Fruit fly (Drosophila melanogaster) whole organism, embryonic: Measurements from ENCODE around the gene CG7810.

ENCODE experiments used
- ATbp ChIP-seq: fragments of 200-800 bp; sonication (Bioruptor generic); optimal IDR thresholded peaks from 2 replicates; lab custom pipeline; 2017; ENCODE audit warnings: missing biosample characterization, mild to moderate bottlenecking, missing genetic modification characterization, missing genetic modification reagents
- Abd-B ChIP-seq: fragments of 200-800 bp; sonication (Bioruptor generic); optimal IDR thresholded peaks from 2 replicates; lab custom pipeline; 2018; ENCODE audit warnings: missing biosample characterization, mild to moderate bottlenecking, missing genetic modification characterization, moderate library complexity
- CG10431 ChIP-seq: fragments of 200-800 bp; sonication (Bioruptor generic); optimal IDR thresholded peaks from 3 replicates; lab custom pipeline; 2018; ENCODE audit warnings: missing biosample characterization, mild to moderate bottlenecking, missing genetic modification characterization
- CG11504 ChIP-seq: fragments of 200-800 bp; sonication (Bioruptor generic); optimal IDR thresholded peaks from 3 replicates; lab custom pipeline; 2019; ENCODE audit warnings: missing biosample characterization, mild to moderate bottlenecking, missing genetic modification characterization, moderate library complexity
- CG11723 ChIP-seq: fragments of 200-800 bp; sonication (Bioruptor generic); optimal IDR thresholded peaks from 2 replicates; lab custom pipeline; 2017; ENCODE audit warnings: missing biosample characterization, mild to moderate bottlenecking, missing genetic modification characterization
- CG12071 ChIP-seq: fragments of 200-800 bp; sonication (Bioruptor generic); optimal IDR thresholded peaks from 3 replicates; lab custom pipeline; 2018; ENCODE audit warnings: missing biosample characterization, mild to moderate bottlenecking, missing genetic modification characterization
- CG12659 ChIP-seq: fragments of 200-800 bp; sonication (Bioruptor generic); optimal IDR thresholded peaks from 3 replicates; lab custom pipeline; 2017; ENCODE audit warnings: mild to moderate bottlenecking, missing biosample characterization, missing genetic modification reagents, missing genetic modification characterization
- CG13287 ChIP-seq: fragments of 200-800 bp; sonication (Bioruptor generic); IDR thresholded peaks from 2 replicates; pipeline ENCODE4 v1.3.6; 2022; ENCODE audit warnings: missing biosample characterization, missing genetic modification characterization; ENCODE audit not compliant: partially characterized antibody
- CG16863 ChIP-seq: fragments of 200-800 bp; sonication (Bioruptor generic); optimal IDR thresholded peaks from 3 replicates; lab custom pipeline; 2016; ENCODE audit warnings: missing biosample characterization, missing genetic modification characterization
- CG17385 ChIP-seq: fragments of 200-800 bp; sonication (Bioruptor generic); optimal IDR thresholded peaks from 3 replicates; lab custom pipeline; 2018; ENCODE audit warnings: missing biosample characterization, mild to moderate bottlenecking, missing genetic modification characterization
- CG2199 ChIP-seq: fragments of 200-800 bp; sonication (Bioruptor generic); IDR thresholded peaks from 3 replicates; pipeline ENCODE4 v1.3.6; 2022; ENCODE audit warnings: missing biosample characterization, missing genetic modification characterization
- CG30431 ChIP-seq: fragments of 200-800 bp; sonication (Bioruptor generic); optimal IDR thresholded peaks from 2 replicates; lab custom pipeline; 2017; ENCODE audit warnings: missing biosample characterization, missing genetic modification characterization
- CG3163 ChIP-seq: fragments of 200-800 bp; sonication (Bioruptor generic); optimal IDR thresholded peaks from 3 replicates; lab custom pipeline; 2016; ENCODE audit warnings: missing biosample characterization, missing genetic modification characterization
- CG5180 ChIP-seq: fragments of 200-800 bp; sonication (Bioruptor generic); optimal IDR thresholded peaks from 3 replicates; lab custom pipeline; 2017; ENCODE audit warnings: missing biosample characterization, missing genetic modification characterization, mild to moderate bottlenecking, moderate library complexity, missing genetic modification reagents
- CG6175 ChIP-seq: fragments of 200-800 bp; sonication (Bioruptor generic); IDR thresholded peaks from 3 replicates; pipeline ENCODE4 v1.3.6; 2022; ENCODE audit warnings: missing biosample characterization, missing genetic modification characterization
- CG7839 ChIP-seq: fragments of 200-800 bp; sonication (Bioruptor generic); optimal IDR thresholded peaks from 3 replicates; lab custom pipeline; 2018; ENCODE audit warnings: missing biosample characterization, mild to moderate bottlenecking, missing genetic modification characterization, moderate library complexity
- Deaf1 ChIP-seq: fragments of 200-800 bp; optimal IDR thresholded peaks from 3 replicates; lab custom pipeline; 2019; ENCODE audit warnings: missing biosample characterization, mild to moderate bottlenecking, missing genetic modification characterization, moderate library complexity
- Drgx ChIP-seq: fragments of 200-800 bp; sonication (Bioruptor generic); IDR thresholded peaks from 2 replicates; pipeline ENCODE4 v1.3.6; 2022; ENCODE audit warnings: missing biosample characterization, missing genetic modification characterization
- HLHmδ ChIP-seq: fragments of 200-800 bp; sonication (Bioruptor generic); optimal IDR thresholded peaks from 2 replicates; lab custom pipeline; 2018; ENCODE audit warnings: missing biosample characterization, mild to moderate bottlenecking, missing genetic modification characterization, moderate library complexity
- HmgZ ChIP-seq: fragments of 200-800 bp; sonication (Bioruptor generic); optimal IDR thresholded peaks from 2 replicates; lab custom pipeline; 2018; ENCODE audit warnings: missing biosample characterization, mild to moderate bottlenecking, missing genetic modification characterization
- Hmx ChIP-seq: fragments of 200-800 bp; sonication (Bioruptor generic); optimal IDR thresholded peaks from 2 replicates; lab custom pipeline; 2016; ENCODE audit warnings: missing biosample characterization, missing genetic modification characterization
- Mad ChIP-seq: fragments of 200-800 bp; sonication (Bioruptor generic); optimal IDR thresholded peaks from 2 replicates; lab custom pipeline; 2016; ENCODE audit warnings: missing biosample characterization, missing genetic modification characterization
- NK7.1 ChIP-seq: fragments of 200-800 bp; sonication (Bioruptor generic); optimal IDR thresholded peaks from 3 replicates; lab custom pipeline; 2016; ENCODE audit warnings: missing biosample characterization, missing genetic modification characterization
- Rx ChIP-seq: fragments of 200-800 bp; sonication (Bioruptor generic); IDR thresholded peaks from 2 replicates; pipeline ENCODE4 v1.3.6; 2022; ENCODE audit warnings: missing biosample characterization, missing genetic modification characterization
- Side ChIP-seq: fragments of 200-800 bp; sonication (Bioruptor generic); optimal IDR thresholded peaks from 2 replicates; lab custom pipeline; 2016; ENCODE audit warnings: missing biosample characterization, missing genetic modification characterization
- Trl ChIP-seq, 3 experiments: fragments of >200 bp in 2 of 3; fragments of 200-800 bp in 1 of 3; sonication (Bioruptor generic) in 1 of 3; optimal IDR thresholded peaks; 2 replicates in 1 of 3; 3 replicates in 2 of 3; lab custom pipeline; 2016 to 2017; ENCODE audit warnings: missing biosample characterization in 1 of 3, missing genetic modification characterization in 1 of 3
- ato ChIP-seq: fragments of 200-800 bp; sonication (Bioruptor generic); IDR thresholded peaks from 2 replicates; pipeline ENCODE4 v1.3.6; 2022; ENCODE audit warnings: missing biosample characterization, missing genetic modification characterization; ENCODE audit not compliant: partially characterized antibody
- cg ChIP-seq: fragments of 200-800 bp; sonication (Bioruptor generic); optimal IDR thresholded peaks from 3 replicates; lab custom pipeline; 2019; ENCODE audit warnings: missing biosample characterization, mild to moderate bottlenecking, missing genetic modification characterization, moderate library complexity
- chinmo ChIP-seq: fragments of 200-800 bp; sonication (Bioruptor generic); IDR thresholded peaks from 4 replicates; pipeline ENCODE4 v1.3.6; 2022; ENCODE audit warnings: missing biosample characterization, missing genetic modification characterization; ENCODE audit not compliant: partially characterized antibody
- chm ChIP-seq: fragments of 200-800 bp; sonication (Bioruptor generic); IDR thresholded peaks from 2 replicates; pipeline ENCODE4 v1.3.6; 2022; ENCODE audit warnings: missing biosample characterization, missing genetic modification characterization
- cwo ChIP-seq: fragments of 200-800 bp; sonication (Bioruptor generic); optimal IDR thresholded peaks from 3 replicates; lab custom pipeline; 2017; ENCODE audit warnings: missing biosample characterization, missing genetic modification characterization, mild to moderate bottlenecking, moderate library complexity, missing genetic modification reagents
- dmrt99B ChIP-seq: fragments of 200-800 bp; sonication (Bioruptor generic); optimal IDR thresholded peaks from 2 replicates; lab custom pipeline; 2018; ENCODE audit warnings: missing biosample characterization, mild to moderate bottlenecking, missing genetic modification characterization, moderate library complexity
- fd96Cb ChIP-seq: fragments of 200-800 bp; sonication (Bioruptor generic); optimal IDR thresholded peaks from 2 replicates; lab custom pipeline; 2018; ENCODE audit warnings: missing biosample characterization, mild to moderate bottlenecking, missing genetic modification characterization, moderate library complexity
- ftz-f1 ChIP-seq: fragments of 200-800 bp; sonication (Bioruptor generic); optimal IDR thresholded peaks from 2 replicates; lab custom pipeline; 2016; ENCODE audit warnings: missing biosample characterization, missing genetic modification characterization
- kni ChIP-seq: fragments of 200-800 bp; sonication (Bioruptor generic); optimal IDR thresholded peaks from 3 replicates; lab custom pipeline; 2017; ENCODE audit warnings: mild to moderate bottlenecking, missing biosample characterization, missing genetic modification reagents, missing genetic modification characterization
- lbe ChIP-seq: fragments of 200-800 bp; sonication (Bioruptor generic); optimal IDR thresholded peaks from 2 replicates; lab custom pipeline; 2016; ENCODE audit warnings: missing biosample characterization, mild to moderate bottlenecking, missing genetic modification characterization
- lmd ChIP-seq: fragments of 200-800 bp; sonication (Bioruptor generic); IDR thresholded peaks from 2 replicates; pipeline ENCODE4 v1.3.6; 2022; ENCODE audit warnings: missing biosample characterization, missing genetic modification characterization
- mirr ChIP-seq: fragments of 200-800 bp; sonication (Bioruptor generic); optimal IDR thresholded peaks from 3 replicates; lab custom pipeline; 2018; ENCODE audit warnings: missing biosample characterization, mild to moderate bottlenecking, missing genetic modification characterization
- odd ChIP-seq: fragments of 200-800 bp; sonication (Bioruptor generic); optimal IDR thresholded peaks from 2 replicates; lab custom pipeline; 2017; ENCODE audit warnings: missing biosample characterization, mild to moderate bottlenecking, missing genetic modification characterization
- onecut ChIP-seq: fragments of 200-800 bp; sonication (Bioruptor generic); IDR thresholded peaks from 2 replicates; pipeline ENCODE4 v1.3.6; 2022; ENCODE audit warnings: missing biosample characterization, missing genetic modification characterization
- pnt ChIP-seq: fragments of 200-800 bp; sonication (Bioruptor generic); optimal IDR thresholded peaks from 3 replicates; lab custom pipeline; 2016; ENCODE audit warnings: missing biosample characterization, missing genetic modification characterization
- rib ChIP-seq: fragments of 200-800 bp; sonication (Bioruptor generic); IDR thresholded peaks from 2 replicates; pipeline ENCODE4 v1.3.6; 2022; ENCODE audit warnings: missing biosample characterization, missing genetic modification characterization
- sim ChIP-seq: fragments of 200-800 bp; sonication (Bioruptor generic); IDR thresholded peaks from 2 replicates; pipeline ENCODE4 v1.3.6; 2022; ENCODE audit warnings: missing biosample characterization, missing genetic modification characterization
- sob ChIP-seq: fragments of 200-800 bp; sonication (Bioruptor generic); IDR thresholded peaks from 2 replicates; pipeline ENCODE4 v1.3.6; 2022; ENCODE audit warnings: missing biosample characterization, missing genetic modification characterization
- sqz ChIP-seq: fragments of 200-800 bp; sonication (Bioruptor generic); optimal IDR thresholded peaks from 3 replicates; lab custom pipeline; 2018; ENCODE audit warnings: missing biosample characterization, mild to moderate bottlenecking, missing genetic modification characterization
- tgo ChIP-seq: fragments of 200-800 bp; sonication (Bioruptor generic); IDR thresholded peaks from 3 replicates; pipeline ENCODE4 v1.3.6; 2022; ENCODE audit warnings: missing biosample characterization, missing genetic modification characterization
- trem ChIP-seq: fragments of 200-800 bp; optimal IDR thresholded peaks from 3 replicates; lab custom pipeline; 2019; ENCODE audit warnings: missing biosample characterization, mild to moderate bottlenecking, missing genetic modification characterization, moderate library complexity
- tup ChIP-seq: fragments of 200-800 bp; sonication (Bioruptor generic); optimal IDR thresholded peaks from 2 replicates; lab custom pipeline; 2016; ENCODE audit warnings: missing biosample characterization, mild to moderate bottlenecking, missing genetic modification characterization, moderate library complexity
- zen ChIP-seq: fragments of 200-800 bp; sonication (Bioruptor generic); optimal IDR thresholded peaks from 3 replicates; lab custom pipeline; 2018; ENCODE audit warnings: missing biosample characterization, mild to moderate bottlenecking, missing genetic modification characterization, moderate library complexity
- zfh2 ChIP-seq: fragments of 200-800 bp; sonication (Bioruptor generic); optimal IDR thresholded peaks from 2 replicates; lab custom pipeline; 2016; ENCODE audit warnings: missing biosample characterization, missing genetic modification characterization

The CG7810 gene

DNA sequence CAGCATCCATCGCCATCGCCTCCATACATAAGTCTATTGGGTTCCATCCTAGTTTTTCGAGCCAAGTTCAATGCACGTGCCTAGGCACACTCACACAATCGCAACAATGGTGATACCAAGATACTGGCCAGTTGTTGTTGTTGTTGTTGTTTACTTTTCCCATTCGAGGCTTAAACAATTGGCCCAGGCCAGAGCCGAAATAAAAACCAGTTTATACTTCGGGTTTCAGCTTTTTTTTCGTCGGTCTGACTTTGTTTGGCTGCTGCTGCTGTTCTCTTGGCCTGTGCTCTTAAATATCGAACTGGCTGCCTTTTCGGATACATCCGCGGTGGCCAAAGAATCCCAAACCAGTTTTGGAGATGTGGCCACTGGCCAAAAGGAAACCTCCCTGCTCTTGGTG, 30.8 kb downstream of the CG7810 start:
- TF ChIP-seq cwo (GFP tag; lab: Kevin White, UChicago) = peak; percentile 60
- TF ChIP-seq sob (GFP tag; lab: Robert Waterston, UW) = no peak
- peak; percentile 59 for TF ChIP-seq cg (GFP tag; lab: Kevin White, UChicago)
- TF ChIP-seq zen (tag; lab: Kevin White, UChicago) = no peak
- TF ChIP-seq CG11504 (tag; lab: Kevin White, UChicago) = no peak
- TF ChIP-seq CG17385 (GFP tag; lab: Kevin White, UChicago) = no peak
- no peak for TF ChIP-seq CG16863 (GFP tag; lab: Kevin White, UChicago)
- TF ChIP-seq chinmo = peak; percentile 95
- TF ChIP-seq CG6175 (GFP tag; lab: Robert Waterston, UW) = 0 out of 3 replicates have a peak, but pooled peaks have one; percentile 26
- TF ChIP-seq dmrt99B = no peak
- no peak for TF ChIP-seq mirr
- TF ChIP-seq kni = peak; percentile 88
- TF ChIP-seq ato = no peak
- 0 out of 2 replicates have a peak, but pooled peaks have one; percentile 5 for TF ChIP-seq Drgx
- TF ChIP-seq pnt (GFP tag; lab: Kevin White, UChicago) = no peak
- TF ChIP-seq sim = no peak
- no peak for TF ChIP-seq CG7839 (tag; lab: Kevin White, UChicago)
- TF ChIP-seq trem (tag; lab: Kevin White, UChicago) = no peak
- peak; percentile 5 to 6 for TF ChIP-seq Trl (optimal IDR thresholded peaks at IDR 0.05; lab: Kevin White, UChicago)
- no peak for TF ChIP-seq Trl (GFP tag; optimal IDR thresholded peaks at IDR 0.05; lab: Kevin White, UChicago)
- no peak for TF ChIP-seq zfh2 (GFP tag; lab: Kevin White, UChicago)
- peak; percentile 15; the same call in 1 of the 2 replicates for TF ChIP-seq CG13287 (GFP tag; lab: Robert Waterston, UW)
- TF ChIP-seq CG11723 (GFP tag; lab: Kevin White, UChicago) = no peak
- TF ChIP-seq tup (GFP tag; lab: Kevin White, UChicago) = no peak
- TF ChIP-seq Abd-B (GFP tag; lab: Kevin White, UChicago) = no peak
- TF ChIP-seq CG3163 = peak; percentile 87
- peak; percentile 84 for TF ChIP-seq Deaf1 (tag; lab: Kevin White, UChicago)
- TF ChIP-seq CG10431 (GFP tag; lab: Kevin White, UChicago) = no peak
- no peak for TF ChIP-seq Mad (GFP tag; lab: Kevin White, UChicago)
- no peak for TF ChIP-seq Side (GFP tag; lab: Kevin White, UChicago)
- TF ChIP-seq odd (GFP tag; lab: Kevin White, UChicago) = no peak
- TF ChIP-seq CG12659 (GFP tag; lab: Kevin White, UChicago) = no peak
- TF ChIP-seq sqz (GFP tag; lab: Kevin White, UChicago) = peak; percentile 58
- TF ChIP-seq ATbp (GFP tag; lab: Kevin White, UChicago) = no peak
- no peak for TF ChIP-seq NK7.1 (GFP tag; lab: Kevin White, UChicago)
- TF ChIP-seq CG5180 (GFP tag; lab: Kevin White, UChicago) = no peak
- TF ChIP-seq chm (GFP tag; lab: Robert Waterston, UW) = 0 out of 2 replicates have a peak, but pooled peaks have one; percentile 11
- TF ChIP-seq onecut (GFP tag; lab: Robert Waterston, UW) = peak; percentile 79; the same call in 1 of the 2 replicates
- TF ChIP-seq CG2199 (GFP tag; lab: Robert Waterston, UW) = no peak
- TF ChIP-seq HLHmδ (GFP tag; lab: Kevin White, UChicago) = peak; percentile 25
- no peak for TF ChIP-seq fd96Cb (tag; lab: Kevin White, UChicago)
- peak; percentile 21 for TF ChIP-seq lbe
- no peak for TF ChIP-seq CG30431
- no peak for TF ChIP-seq lmd
- TF ChIP-seq CG12071 (GFP tag; lab: Kevin White, UChicago) = peak; percentile 8
- TF ChIP-seq tgo (GFP tag; lab: Robert Waterston, UW) = 0 out of 3 replicates have a peak, but pooled peaks have one; percentile 5
- no peak for TF ChIP-seq Hmx (GFP tag; lab: Kevin White, UChicago)
- TF ChIP-seq ftz-f1 (GFP tag; lab: Kevin White, UChicago) = no peak
- TF ChIP-seq rib (GFP tag; lab: Robert Waterston, UW) = no peak
- TF ChIP-seq Rx (GFP tag; lab: Robert Waterston, UW) = no peak
- no peak for TF ChIP-seq HmgZ
